Fruit fly (Drosophila melanogaster): ENCODE data around the gene mtm.

Gene mtm

DNA sequence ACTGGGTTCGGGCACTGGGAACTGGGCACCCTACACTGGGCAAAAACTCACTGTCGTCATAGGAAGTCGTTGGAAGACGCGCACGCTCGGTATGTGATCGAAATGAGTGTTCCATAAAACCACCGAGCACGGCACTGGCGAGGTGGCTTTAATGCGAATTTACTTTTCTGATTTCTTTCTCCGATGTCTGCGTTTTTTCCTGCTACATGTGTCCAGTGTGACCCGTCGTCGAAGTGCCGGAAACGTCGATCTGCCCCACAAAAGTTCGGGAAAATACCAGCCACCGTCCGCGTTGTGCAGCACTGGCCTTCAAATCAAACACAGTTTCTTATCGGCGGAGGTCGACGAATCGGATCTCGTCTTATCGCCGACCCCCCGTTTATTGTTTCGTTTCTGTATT, 37.6 kb downstream of the mtm start, which contains the start of gene Kdm5 (continued):
- TF ChIP-seq al (GFP tag; IDR thresholded peaks at IDR 0.05) (no peak), HLH4C (GFP tag; IDR thresholded peaks at IDR 0.05; ENCODE audit: partially characterized antibody) (no peak), CG42726 (GFP tag; IDR thresholded peaks at IDR 0.05; ENCODE audit: partially characterized antibody) (no peak), ind (GFP tag; optimal IDR thresholded peaks at IDR 0.05) (no peak), cad (GFP tag; optimal IDR thresholded peaks at IDR 0.05) (no peak), H2.0 (GFP tag; IDR thresholded peaks at IDR 0.05) (no peak), Asciz (GFP tag; optimal IDR thresholded peaks at IDR 0.05) (no peak), Atf3 (GFP tag; optimal IDR thresholded peaks at IDR 0.05) (no peak), B-H2 (GFP tag; optimal IDR thresholded peaks at IDR 0.05) (peak; percentile 41), CG34376 (GFP tag; optimal IDR thresholded peaks at IDR 0.05) (peak; percentile 19), ftz-f1 (GFP tag; optimal IDR thresholded peaks at IDR 0.05) (peak; percentile 88), HmgZ (tag; optimal IDR thresholded peaks at IDR 0.05) (peak; percentile 62), Doc3 (GFP tag; IDR thresholded peaks at IDR 0.05; ENCODE audit: partially characterized antibody) (no peak), cg (GFP tag; optimal IDR thresholded peaks at IDR 0.05) (peak; percentile 67), CTCF (GFP tag; optimal IDR thresholded peaks at IDR 0.05) (peak; percentile 30), zf30C (GFP tag; optimal IDR thresholded peaks at IDR 0.05) (no peak), CG17829 (tag; optimal IDR thresholded peaks at IDR 0.05) (peak; percentile 42), Sry-δ (GFP tag; optimal IDR thresholded peaks at IDR 0.05) (peak; percentile 37), en (GFP tag; optimal IDR thresholded peaks at IDR 0.05) (no peak), Side (GFP tag; optimal IDR thresholded peaks at IDR 0.05) (peak; percentile 47), CG11560 (tag; IDR thresholded peaks at IDR 0.05) (no peak), CG6854 (GFP tag; optimal IDR thresholded peaks at IDR 0.05) (no peak), ase (GFP tag; IDR thresholded peaks at IDR 0.05) (no peak), CG15073 (GFP tag; optimal IDR thresholded peaks at IDR 0.05) (no peak), salm (tag; optimal IDR thresholded peaks at IDR 0.05) (no peak), toy (GFP tag; IDR thresholded peaks at IDR 0.05) (no peak), CG17359 (tag; optimal IDR thresholded peaks at IDR 0.05) (no peak), crol (GFP tag; IDR thresholded peaks at IDR 0.05) (peak; percentile 48; the same call in 1 of the 2 replicates), CG6689 (GFP tag; IDR thresholded peaks at IDR 0.05) (0 out of 2 replicates have a peak, but pooled peaks have one; percentile 14), Bteb2 (GFP tag; optimal IDR thresholded peaks at IDR 0.05) (no peak), Xrp1 (GFP tag; IDR thresholded peaks at IDR 0.05) (no peak), CG7786 (GFP tag; optimal IDR thresholded peaks at IDR 0.05) (peak; percentile 35), trh (GFP tag; optimal IDR thresholded peaks at IDR 0.05) (no peak), CG13775 (GFP tag; optimal IDR thresholded peaks at IDR 0.05) (no peak), Sin3A (optimal IDR thresholded peaks at IDR 0.05) (peak; percentile 49), tgo (GFP tag; IDR thresholded peaks at IDR 0.05) (no peak), hb (GFP tag; IDR thresholded peaks at IDR 0.05; ENCODE audit: partially characterized antibody) (no peak), Dp (GFP tag; optimal IDR thresholded peaks at IDR 0.05) (peak; percentile 60), CG9797 (GFP tag; optimal IDR thresholded peaks at IDR 0.05) (peak; percentile 89), emc (GFP tag; optimal IDR thresholded peaks at IDR 0.05) (no peak), phol (tag; optimal IDR thresholded peaks at IDR 0.05) (peak; percentile 70), CG11504 (tag; optimal IDR thresholded peaks at IDR 0.05) (peak; percentile 37), ac (GFP tag; optimal IDR thresholded peaks at IDR 0.05) (no peak), CG8765 (GFP tag; IDR thresholded peaks at IDR 0.05) (0 out of 2 replicates have a peak, but pooled peaks have one; percentile 15), CG4282 (GFP tag; optimal IDR thresholded peaks at IDR 0.05) (no peak), Dref (GFP tag; IDR thresholded peaks at IDR 0.05) (peak; percentile 50; the same call in 1 of the 2 replicates), Usf (GFP tag; optimal IDR thresholded peaks at IDR 0.05) (no peak), eve (GFP tag; optimal IDR thresholded peaks at IDR 0.05) (no peak), NFAT (GFP tag; IDR thresholded peaks at IDR 0.05) (peak; percentile 56), dmrt99B (tag; optimal IDR thresholded peaks at IDR 0.05) (no peak), CG33557 (GFP tag; optimal IDR thresholded peaks at IDR 0.05) (no peak), da (GFP tag; optimal IDR thresholded peaks at IDR 0.05) (no peak), Taf1 (GFP tag; IDR thresholded peaks at IDR 0.05) (no peak)

Measured in whole organism, embryonic.